Fruit fly (Drosophila melanogaster) whole organism, embryonic: Measurements from ENCODE around the gene Pvf3.

ENCODE experiments used
- Bdp1 ChIP-seq: fragments of 200-800 bp; sonication (Bioruptor generic); optimal IDR thresholded peaks from 3 replicates; lab custom pipeline; 2016; ENCODE audit warnings: missing biosample characterization, missing genetic modification characterization
- Blimp-1 ChIP-seq: fragments of 200-800 bp; sonication (Bioruptor generic); optimal IDR thresholded peaks from 3 replicates; lab custom pipeline; 2018; ENCODE audit warnings: missing biosample characterization, missing genetic modification characterization, mild to moderate bottlenecking, moderate library complexity, missing genetic modification reagents
- CG10267 ChIP-seq: fragments of 200-800 bp; sonication (Bioruptor generic); optimal IDR thresholded peaks from 2 replicates; lab custom pipeline; 2018; ENCODE audit warnings: missing biosample characterization, mild to moderate bottlenecking, missing genetic modification characterization, moderate library complexity
- CG10274 ChIP-seq: fragments of 200-800 bp; sonication (Bioruptor generic); optimal IDR thresholded peaks from 3 replicates; lab custom pipeline; 2017; ENCODE audit warnings: missing biosample characterization, mild to moderate bottlenecking, missing genetic modification characterization
- CG11247 ChIP-seq: fragments of 200-800 bp; sonication (Bioruptor generic); IDR thresholded peaks from 2 replicates; pipeline ENCODE4 v1.3.6; 2022; ENCODE audit warnings: missing biosample characterization, missing genetic modification characterization
- CG11504 ChIP-seq: fragments of 200-800 bp; sonication (Bioruptor generic); optimal IDR thresholded peaks from 3 replicates; lab custom pipeline; 2019; ENCODE audit warnings: missing biosample characterization, mild to moderate bottlenecking, missing genetic modification characterization, moderate library complexity
- CG12744 ChIP-seq: fragments of 200-800 bp; sonication (Bioruptor generic); optimal IDR thresholded peaks from 2 replicates; lab custom pipeline; 2016; ENCODE audit warnings: missing biosample characterization, missing genetic modification characterization
- CG14014 ChIP-seq: fragments of 200-800 bp; sonication (Bioruptor generic); IDR thresholded peaks from 2 replicates; pipeline ENCODE4 v1.3.6; 2022; ENCODE audit warnings: missing biosample characterization, missing genetic modification characterization
- CG14667 ChIP-seq: fragments of 200-800 bp; sonication (Bioruptor generic); IDR thresholded peaks from 2 replicates; pipeline ENCODE4 v1.3.6; 2022; ENCODE audit warnings: missing biosample characterization, missing genetic modification characterization
- CG14965 ChIP-seq: fragments of 200-800 bp; sonication (Bioruptor generic); optimal IDR thresholded peaks from 2 replicates; lab custom pipeline; 2016; ENCODE audit warnings: missing biosample characterization, missing genetic modification characterization, borderline replicate concordance
- CG17829 ChIP-seq: fragments of 200-800 bp; optimal IDR thresholded peaks from 2 replicates; lab custom pipeline; 2019; ENCODE audit warnings: missing biosample characterization, mild to moderate bottlenecking, missing genetic modification characterization, moderate library complexity
- CG18262 ChIP-seq: fragments of 200-800 bp; optimal IDR thresholded peaks from 3 replicates; lab custom pipeline; 2019; ENCODE audit warnings: missing biosample characterization, mild to moderate bottlenecking, missing genetic modification characterization, moderate library complexity
- CG2202 ChIP-seq: fragments of 200-800 bp; sonication (Bioruptor generic); optimal IDR thresholded peaks from 2 replicates; lab custom pipeline; 2018; ENCODE audit warnings: missing biosample characterization, mild to moderate bottlenecking, missing genetic modification characterization
- CG31441 ChIP-seq: fragments of 200-800 bp; sonication (Bioruptor generic); IDR thresholded peaks from 2 replicates; pipeline ENCODE4 v1.3.6; 2022; ENCODE audit warnings: missing biosample characterization, missing genetic modification characterization
- CG4404 ChIP-seq: fragments of 200-800 bp; sonication (Bioruptor generic); IDR thresholded peaks from 2 replicates; pipeline ENCODE4 v1.3.6; 2022; ENCODE audit warnings: missing biosample characterization, missing genetic modification characterization
- CG7745 ChIP-seq: fragments of 200-800 bp; sonication (Bioruptor generic); optimal IDR thresholded peaks from 2 replicates; lab custom pipeline; 2018; ENCODE audit warnings: missing biosample characterization, mild to moderate bottlenecking, missing genetic modification characterization, moderate library complexity
- CG9932 ChIP-seq: fragments of 200-800 bp; sonication (Bioruptor generic); IDR thresholded peaks from 2 replicates; pipeline ENCODE4 v1.3.6; 2022; ENCODE audit warnings: missing biosample characterization, missing genetic modification characterization
- Chrac-16 ChIP-seq: fragments of 200-800 bp; sonication (Bioruptor generic); optimal IDR thresholded peaks from 3 replicates; lab custom pipeline; 2016; ENCODE audit warnings: missing biosample characterization, missing genetic modification characterization
- Dbx ChIP-seq: fragments of 200-800 bp; sonication (Bioruptor generic); IDR thresholded peaks from 3 replicates; pipeline ENCODE4 v1.3.6; 2022; ENCODE audit warnings: missing biosample characterization, missing genetic modification characterization
- Dll ChIP-seq: fragments of 200-800 bp; sonication (Bioruptor generic); IDR thresholded peaks from 4 replicates; pipeline ENCODE4 v1.3.6; 2022; ENCODE audit warnings: missing biosample characterization, missing genetic modification characterization; ENCODE audit not compliant: partially characterized antibody
- Eip74EF ChIP-seq, 2 experiments: fragments of 200-800 bp in 1 of 2; fragments of >200 bp in 1 of 2; sonication (Bioruptor generic) in 1 of 2; optimal IDR thresholded peaks; 2 replicates each; lab custom pipeline; 2017 to 2019; ENCODE audit warnings: missing biosample characterization in 2 of 2, missing genetic modification characterization in 2 of 2, mild to moderate bottlenecking in 1 of 2, moderate library complexity in 1 of 2
- NC2β ChIP-seq: fragments of 200-800 bp; sonication (Bioruptor generic); optimal IDR thresholded peaks from 2 replicates; lab custom pipeline; 2016; ENCODE audit warnings: missing biosample characterization, missing genetic modification characterization
- Nf-YC ChIP-seq: fragments of 200-800 bp; optimal IDR thresholded peaks from 3 replicates; lab custom pipeline; 2019; ENCODE audit warnings: missing biosample characterization, mild to moderate bottlenecking, missing genetic modification characterization, moderate library complexity
- Sox102F ChIP-seq: fragments of 200-800 bp; sonication (Bioruptor generic); optimal IDR thresholded peaks from 2 replicates; lab custom pipeline; 2018; ENCODE audit warnings: missing biosample characterization, mild to moderate bottlenecking, missing genetic modification characterization, moderate library complexity
- Sry-β ChIP-seq: fragments of 200-800 bp; sonication (Bioruptor generic); optimal IDR thresholded peaks from 2 replicates; lab custom pipeline; 2018; ENCODE audit warnings: missing biosample characterization, mild to moderate bottlenecking, missing genetic modification characterization, moderate library complexity
- Trl ChIP-seq, 3 experiments: fragments of >200 bp in 2 of 3; fragments of 200-800 bp in 1 of 3; sonication (Bioruptor generic) in 1 of 3; optimal IDR thresholded peaks; 2 replicates in 1 of 3; 3 replicates in 2 of 3; lab custom pipeline; 2016 to 2017; ENCODE audit warnings: missing biosample characterization in 1 of 3, missing genetic modification characterization in 1 of 3
- aop ChIP-seq: fragments of 200-800 bp; sonication (Bioruptor generic); IDR thresholded peaks from 2 replicates; pipeline ENCODE4 v1.3.6; 2022; ENCODE audit warnings: missing biosample characterization, missing genetic modification characterization
- ap ChIP-seq: fragments of 200-800 bp; sonication (Bioruptor generic); IDR thresholded peaks from 2 replicates; pipeline ENCODE4 v1.3.6; 2022; ENCODE audit warnings: missing biosample characterization, missing genetic modification characterization
- chinmo ChIP-seq: fragments of 200-800 bp; sonication (Bioruptor generic); IDR thresholded peaks from 4 replicates; pipeline ENCODE4 v1.3.6; 2022; ENCODE audit warnings: missing biosample characterization, missing genetic modification characterization; ENCODE audit not compliant: partially characterized antibody
- chm ChIP-seq: fragments of 200-800 bp; sonication (Bioruptor generic); IDR thresholded peaks from 2 replicates; pipeline ENCODE4 v1.3.6; 2022; ENCODE audit warnings: missing biosample characterization, missing genetic modification characterization
- crol ChIP-seq: fragments of 200-800 bp; sonication (Bioruptor generic); IDR thresholded peaks from 2 replicates; pipeline ENCODE4 v1.3.6; 2022; ENCODE audit warnings: missing biosample characterization, missing genetic modification characterization
- gem ChIP-seq: fragments of 200-800 bp; sonication (Bioruptor generic); optimal IDR thresholded peaks from 2 replicates; lab custom pipeline; 2019; ENCODE audit warnings: missing biosample characterization, mild to moderate bottlenecking, missing genetic modification characterization, moderate library complexity
- gsb-n ChIP-seq: fragments of 200-800 bp; sonication (Bioruptor generic); optimal IDR thresholded peaks from 3 replicates; lab custom pipeline; 2018; ENCODE audit warnings: missing biosample characterization, mild to moderate bottlenecking, missing genetic modification characterization
- hbn ChIP-seq: fragments of 200-800 bp; sonication (Bioruptor generic); IDR thresholded peaks from 2 replicates; pipeline ENCODE4 v1.3.6; 2022; ENCODE audit warnings: missing biosample characterization, missing genetic modification characterization; ENCODE audit not compliant: partially characterized antibody
- hth ChIP-seq: fragments of >200 bp; optimal IDR thresholded peaks from 2 replicates; lab custom pipeline; 2017; ENCODE audit warnings: inconsistent platforms
- jing ChIP-seq: fragments of 200-800 bp; sonication (Bioruptor generic); optimal IDR thresholded peaks from 2 replicates; lab custom pipeline; 2018; ENCODE audit warnings: missing biosample characterization, mild to moderate bottlenecking, missing genetic modification characterization
- lbe ChIP-seq: fragments of 200-800 bp; sonication (Bioruptor generic); optimal IDR thresholded peaks from 2 replicates; lab custom pipeline; 2016; ENCODE audit warnings: missing biosample characterization, mild to moderate bottlenecking, missing genetic modification characterization
- nerfin-1 ChIP-seq: fragments of 200-800 bp; sonication (Bioruptor generic); optimal IDR thresholded peaks from 3 replicates; lab custom pipeline; 2019; ENCODE audit warnings: missing biosample characterization, mild to moderate bottlenecking, missing genetic modification characterization, moderate library complexity
- nerfin-2 ChIP-seq: fragments of 200-800 bp; sonication (Bioruptor generic); IDR thresholded peaks from 2 replicates; pipeline ENCODE4 v1.3.6; 2022; ENCODE audit warnings: missing biosample characterization, missing genetic modification characterization; ENCODE audit not compliant: partially characterized antibody
- nom ChIP-seq: fragments of 200-800 bp; sonication (Bioruptor generic); optimal IDR thresholded peaks from 2 replicates; lab custom pipeline; 2017; ENCODE audit warnings: missing biosample characterization, missing genetic modification characterization, mild to moderate bottlenecking, moderate library complexity, missing genetic modification reagents
- otp ChIP-seq: fragments of 200-800 bp; sonication (Bioruptor generic); IDR thresholded peaks from 3 replicates; pipeline ENCODE4, ENCODE4 v1.3.6; 2022; ENCODE audit warnings: missing biosample characterization, missing genetic modification characterization
- prd ChIP-seq, 3 experiments: fragments of >200 bp in 2 of 3; fragments of 200-800 bp in 1 of 3; sonication (Bioruptor generic) in 1 of 3; optimal IDR thresholded peaks in 2 of 3; IDR thresholded peaks in 1 of 3; 2 replicates in 2 of 3; 3 replicates in 1 of 3; pipeline versions ENCODE4 v1.3.6 to Lab custom; 2017 to 2022; ENCODE audit warnings: missing biosample characterization in 1 of 3, missing genetic modification characterization in 1 of 3
- pum ChIP-seq: fragments of 200-800 bp; sonication (Bioruptor generic); optimal IDR thresholded peaks from 2 replicates; lab custom pipeline; 2016; ENCODE audit warnings: missing biosample characterization, missing genetic modification characterization
- row ChIP-seq: fragments of 200-800 bp; sonication (Bioruptor generic); IDR thresholded peaks from 3 replicates; pipeline ENCODE4 v1.3.6; 2022; ENCODE audit warnings: missing biosample characterization, missing genetic modification characterization
- sima ChIP-seq: fragments of 200-800 bp; sonication (Bioruptor generic); optimal IDR thresholded peaks from 2 replicates; lab custom pipeline; 2016; ENCODE audit warnings: missing biosample characterization, missing genetic modification characterization
- unpg ChIP-seq: fragments of 200-800 bp; sonication (Bioruptor generic); optimal IDR thresholded peaks from 3 replicates; lab custom pipeline; 2018; ENCODE audit warnings: missing biosample characterization, mild to moderate bottlenecking, missing genetic modification characterization, moderate library complexity
- zf30C ChIP-seq: fragments of 200-800 bp; sonication (Bioruptor generic); optimal IDR thresholded peaks from 3 replicates; lab custom pipeline; 2018; ENCODE audit warnings: missing biosample characterization, mild to moderate bottlenecking, missing genetic modification characterization
- zfh2 ChIP-seq: fragments of 200-800 bp; sonication (Bioruptor generic); optimal IDR thresholded peaks from 2 replicates; lab custom pipeline; 2016; ENCODE audit warnings: missing biosample characterization, missing genetic modification characterization

The Pvf3 gene

DNA sequence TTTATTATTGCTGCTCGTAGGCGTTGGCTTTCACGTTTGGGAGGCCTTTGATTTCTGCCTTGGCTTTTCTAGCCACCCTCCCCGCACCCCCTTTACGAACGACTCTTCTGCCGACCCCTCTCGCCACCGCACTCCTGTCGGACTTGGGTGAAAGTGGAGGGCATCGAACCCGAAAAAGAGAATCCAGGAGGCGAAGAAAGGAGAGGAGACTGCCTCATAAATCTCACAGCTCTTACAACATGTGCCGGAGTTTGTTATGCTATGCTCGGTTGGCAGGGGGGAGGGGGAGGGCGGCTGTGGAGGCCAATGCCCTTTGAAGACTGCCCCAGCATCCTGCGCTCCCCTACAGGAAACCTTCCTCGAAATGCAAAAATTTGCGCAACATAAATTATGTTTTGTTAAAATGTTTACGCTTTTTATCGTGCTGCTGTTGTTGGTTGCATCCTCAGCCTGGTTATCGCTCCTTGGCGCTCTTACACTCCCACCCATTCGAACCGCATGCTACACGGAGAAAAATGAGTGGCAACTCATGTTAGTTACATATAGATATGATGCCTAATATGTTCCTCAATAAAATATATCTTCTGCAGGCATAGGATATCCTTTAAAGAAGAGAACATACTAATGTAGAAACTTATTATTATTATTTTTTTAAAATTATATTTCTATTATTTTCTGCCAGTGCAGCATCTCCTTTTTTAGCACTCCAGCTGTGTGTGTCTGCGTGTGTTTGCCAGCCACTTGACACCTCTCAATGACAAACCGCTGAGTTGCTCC, 53.1 kb downstream of the Pvf3 start:
- TF ChIP-seq nerfin-2 (GFP tag; lab: Robert Waterston, UW) (no peak), gsb-n (no peak), CG2202 (tag; lab: Kevin White, UChicago) (no peak), Sry-β (GFP tag; lab: Kevin White, UChicago) (no peak), CG17829 (tag; lab: Kevin White, UChicago) (peak; percentile 11), CG12744 (no peak), NC2β (no peak), CG10274 (GFP tag; lab: Kevin White, UChicago) (no peak), zfh2 (GFP tag; lab: Kevin White, UChicago) (no peak), jing (GFP tag; lab: Kevin White, UChicago) (no peak), chm (GFP tag; lab: Robert Waterston, UW) (no peak), CG4404 (GFP tag; lab: Robert Waterston, UW) (no peak), CG9932 (no peak), Trl (optimal IDR thresholded peaks at IDR 0.05; lab: Kevin White, UChicago) (no peak), Trl (GFP tag; optimal IDR thresholded peaks at IDR 0.05; lab: Kevin White, UChicago) (no peak), Bdp1 (no peak), chinmo (no peak), pum (GFP tag; lab: Kevin White, UChicago) (no peak), nerfin-1 (tag; lab: Kevin White, UChicago) (no peak), row (GFP tag; lab: Robert Waterston, UW) (0 out of 3 replicates have a peak, but pooled peaks have one; percentile 6), Dbx (GFP tag; lab: Robert Waterston, UW) (no peak), Dll (GFP tag; lab: Robert Waterston, UW) (no peak), zf30C (GFP tag; lab: Kevin White, UChicago) (peak; percentile 2), CG7745 (tag; lab: Kevin White, UChicago) (no peak), CG31441 (0 out of 2 replicates have a peak, but pooled peaks have one; percentile 28), CG18262 (tag; lab: Kevin White, UChicago) (peak; percentile 30), CG10267 (tag; lab: Kevin White, UChicago) (peak; percentile 4), hbn (no peak), Chrac-16 (no peak), Nf-YC (tag; lab: Kevin White, UChicago) (no peak), unpg (no peak), gem (tag; lab: Kevin White, UChicago) (peak; percentile 39), ap (GFP tag; lab: Robert Waterston, UW) (0 out of 2 replicates have a peak, but pooled peaks have one; percentile 12), nom (GFP tag; lab: Kevin White, UChicago) (peak; percentile 60), Blimp-1 (peak; percentile 5), prd (optimal IDR thresholded peaks at IDR 0.05; lab: Kevin White, UChicago) (no peak), prd (GFP tag; IDR thresholded peaks at IDR 0.05; lab: Robert Waterston, UW) (peak; percentile 60; the same call in 2 of the 3 replicates), crol (GFP tag; lab: Robert Waterston, UW) (peak; percentile 48; the same call in 1 of the 2 replicates), CG11504 (peak; percentile 28), CG14667 (GFP tag; lab: Robert Waterston, UW) (no peak), CG14965 (GFP tag; lab: Kevin White, UChicago) (no peak), Eip74EF (GFP tag; optimal IDR thresholded peaks at IDR 0.05; lab: Kevin White, UChicago) (no peak), CG14014 (GFP tag; lab: Robert Waterston, UW) (no peak), Sox102F (peak; percentile 5), hth (lab: Kevin White, UChicago) (no peak), lbe (GFP tag; lab: Kevin White, UChicago) (peak; percentile 43), sima (GFP tag; lab: Kevin White, UChicago) (no peak), CG11247 (no peak), otp (no peak), aop (GFP tag; lab: Robert Waterston, UW) (no peak)
